Fruit fly (Drosophila melanogaster) whole organism, embryonic: Measurements from ENCODE around the gene CG10194.

Source experiments
- ATbp ChIP-seq: fragments of 200-800 bp; sonication (Bioruptor generic); optimal IDR thresholded peaks from 2 replicates; lab custom pipeline; 2017; ENCODE audit warnings: missing biosample characterization, mild to moderate bottlenecking, missing genetic modification characterization, missing genetic modification reagents
- Adf1 ChIP-seq: fragments of 200-800 bp; sonication (Bioruptor generic); IDR thresholded peaks from 2 replicates; pipeline ENCODE4 v1.3.6; 2022; ENCODE audit warnings: missing biosample characterization, missing genetic modification characterization
- Antp ChIP-seq: fragments of 200-800 bp; sonication (Bioruptor generic); optimal IDR thresholded peaks from 3 replicates; lab custom pipeline; 2016; ENCODE audit warnings: missing biosample characterization, missing genetic modification characterization
- Asciz ChIP-seq: fragments of 200-800 bp; sonication (Bioruptor generic); optimal IDR thresholded peaks from 2 replicates; lab custom pipeline; 2017; ENCODE audit warnings: missing biosample characterization, mild to moderate bottlenecking, missing genetic modification characterization, missing genetic modification reagents
- BEAF-32 ChIP-seq: fragments of 200-800 bp; sonication (Bioruptor generic); optimal IDR thresholded peaks from 3 replicates; lab custom pipeline; 2017; ENCODE audit warnings: missing biosample characterization, missing genetic modification characterization, mild to moderate bottlenecking, moderate library complexity, missing genetic modification reagents
- Bgb ChIP-seq: fragments of 200-800 bp; sonication (Bioruptor generic); IDR thresholded peaks from 2 replicates; pipeline ENCODE4 v1.3.6; 2022; ENCODE audit warnings: missing biosample characterization, missing genetic modification characterization; ENCODE audit not compliant: partially characterized antibody
- BtbVII ChIP-seq: fragments of 200-800 bp; sonication (Bioruptor generic); optimal IDR thresholded peaks from 3 replicates; lab custom pipeline; 2017; ENCODE audit warnings: missing biosample characterization, mild to moderate bottlenecking, missing genetic modification characterization
- CG10543 ChIP-seq: fragments of 200-800 bp; sonication (Bioruptor generic); optimal IDR thresholded peaks from 3 replicates; lab custom pipeline; 2017; ENCODE audit warnings: missing biosample characterization, mild to moderate bottlenecking, missing genetic modification characterization, moderate library complexity
- CG10654 ChIP-seq: fragments of 200-800 bp; sonication (Bioruptor generic); optimal IDR thresholded peaks from 2 replicates; lab custom pipeline; 2016; ENCODE audit warnings: missing biosample characterization, missing genetic modification characterization
- CG12236 ChIP-seq: fragments of 200-800 bp; sonication (Bioruptor generic); optimal IDR thresholded peaks from 2 replicates; lab custom pipeline; 2016; ENCODE audit warnings: missing biosample characterization, missing genetic modification characterization
- CG13123 ChIP-seq: fragments of 200-800 bp; sonication (Bioruptor generic); optimal IDR thresholded peaks from 2 replicates; lab custom pipeline; 2016; ENCODE audit warnings: missing biosample characterization, missing genetic modification characterization
- CG14441 ChIP-seq: fragments of 200-800 bp; sonication (Bioruptor generic); IDR thresholded peaks from 2 replicates; pipeline ENCODE4 v1.3.6; 2022; ENCODE audit warnings: missing biosample characterization, missing genetic modification characterization
- CG14667 ChIP-seq: fragments of 200-800 bp; sonication (Bioruptor generic); IDR thresholded peaks from 2 replicates; pipeline ENCODE4 v1.3.6; 2022; ENCODE audit warnings: missing biosample characterization, missing genetic modification characterization
- CG16815 ChIP-seq: fragments of 200-800 bp; sonication (Bioruptor generic); optimal IDR thresholded peaks from 3 replicates; lab custom pipeline; 2017; ENCODE audit warnings: missing biosample characterization, mild to moderate bottlenecking, missing genetic modification characterization
- CG16863 ChIP-seq: fragments of 200-800 bp; sonication (Bioruptor generic); optimal IDR thresholded peaks from 3 replicates; lab custom pipeline; 2016; ENCODE audit warnings: missing biosample characterization, missing genetic modification characterization
- CG17612 ChIP-seq: fragments of 200-800 bp; sonication (Bioruptor generic); IDR thresholded peaks from 2 replicates; pipeline ENCODE4 v1.3.6; 2022; ENCODE audit warnings: missing biosample characterization, missing genetic modification characterization
- CG32532 ChIP-seq: fragments of 200-800 bp; sonication (Bioruptor generic); IDR thresholded peaks from 2 replicates; pipeline ENCODE4 v1.3.6; 2022; ENCODE audit warnings: missing biosample characterization, missing genetic modification characterization
- CG34224 ChIP-seq: fragments of 200-800 bp; sonication (Bioruptor generic); IDR thresholded peaks from 3 replicates; pipeline ENCODE4 v1.3.6; 2022; ENCODE audit warnings: missing biosample characterization, missing genetic modification characterization; ENCODE audit not compliant: partially characterized antibody
- CG3995 ChIP-seq: fragments of 200-800 bp; sonication (Bioruptor generic); optimal IDR thresholded peaks from 3 replicates; lab custom pipeline; 2016; ENCODE audit warnings: missing biosample characterization, missing genetic modification characterization
- CG4328 ChIP-seq: fragments of 200-800 bp; sonication (Bioruptor generic); optimal IDR thresholded peaks from 3 replicates; lab custom pipeline; 2017; ENCODE audit warnings: missing biosample characterization, missing genetic modification reagents, missing genetic modification characterization
- CG4424 ChIP-seq: fragments of 200-800 bp; sonication (Bioruptor generic); optimal IDR thresholded peaks from 3 replicates; lab custom pipeline; 2016; ENCODE audit warnings: missing biosample characterization, missing genetic modification characterization
- CG4617 ChIP-seq: fragments of 200-800 bp; sonication (Bioruptor generic); optimal IDR thresholded peaks from 3 replicates; lab custom pipeline; 2016; ENCODE audit warnings: missing biosample characterization, missing genetic modification characterization, borderline replicate concordance
- CG8290 ChIP-seq, 3 experiments: fragments of 200-800 bp; sonication (Bioruptor generic); optimal IDR thresholded peaks; 2 replicates each; lab custom pipeline; 2016 to 2019; ENCODE audit warnings: missing biosample characterization in 3 of 3, missing genetic modification characterization in 3 of 3, mild to moderate bottlenecking in 2 of 3, moderate library complexity in 1 of 3
- CG8359 ChIP-seq: fragments of 200-800 bp; sonication (Bioruptor generic); optimal IDR thresholded peaks from 2 replicates; lab custom pipeline; 2017; ENCODE audit warnings: missing biosample characterization, mild to moderate bottlenecking, missing genetic modification characterization, borderline replicate concordance
- CG9437 ChIP-seq: fragments of 200-800 bp; sonication (Bioruptor generic); optimal IDR thresholded peaks from 2 replicates; lab custom pipeline; 2018; ENCODE audit warnings: missing biosample characterization, mild to moderate bottlenecking, missing genetic modification characterization
- CG9932 ChIP-seq: fragments of 200-800 bp; sonication (Bioruptor generic); IDR thresholded peaks from 2 replicates; pipeline ENCODE4 v1.3.6; 2022; ENCODE audit warnings: missing biosample characterization, missing genetic modification characterization
- D19A ChIP-seq: fragments of 200-800 bp; optimal IDR thresholded peaks from 3 replicates; lab custom pipeline; 2019; ENCODE audit warnings: missing biosample characterization, mild to moderate bottlenecking, missing genetic modification characterization, moderate library complexity
- Dip2 ChIP-seq: fragments of 200-800 bp; sonication (Bioruptor generic); IDR thresholded peaks from 2 replicates; pipeline ENCODE4 v1.3.6; 2022; ENCODE audit warnings: missing biosample characterization, missing genetic modification characterization
- Dll ChIP-seq: fragments of 200-800 bp; sonication (Bioruptor generic); IDR thresholded peaks from 4 replicates; pipeline ENCODE4 v1.3.6; 2022; ENCODE audit warnings: missing biosample characterization, missing genetic modification characterization; ENCODE audit not compliant: partially characterized antibody
- Doc3 ChIP-seq: fragments of 200-800 bp; sonication (Bioruptor generic); IDR thresholded peaks from 3 replicates; pipeline ENCODE4 v1.3.6; 2022; ENCODE audit warnings: missing biosample characterization, missing genetic modification characterization; ENCODE audit not compliant: partially characterized antibody
- Dref ChIP-seq: fragments of 200-800 bp; sonication (Bioruptor generic); IDR thresholded peaks from 2 replicates; pipeline ENCODE4 v1.3.6; 2022; ENCODE audit warnings: missing biosample characterization, missing genetic modification characterization
- E2f1 ChIP-seq: fragments of 200-800 bp; sonication (Bioruptor generic); IDR thresholded peaks from 2 replicates; pipeline ENCODE4 v1.3.6; 2022; ENCODE audit warnings: missing biosample characterization, missing genetic modification characterization
- Eip74EF ChIP-seq, 2 experiments: fragments of 200-800 bp in 1 of 2; fragments of >200 bp in 1 of 2; sonication (Bioruptor generic) in 1 of 2; optimal IDR thresholded peaks; 2 replicates each; lab custom pipeline; 2017 to 2019; ENCODE audit warnings: missing biosample characterization in 2 of 2, missing genetic modification characterization in 2 of 2, mild to moderate bottlenecking in 1 of 2, moderate library complexity in 1 of 2
- HLH4C ChIP-seq: fragments of 200-800 bp; sonication (Bioruptor generic); IDR thresholded peaks from 3 replicates; pipeline ENCODE4 v1.3.6; 2022; ENCODE audit warnings: missing biosample characterization, missing genetic modification characterization; ENCODE audit not compliant: partially characterized antibody
- MBD-R2 ChIP-seq: fragments of 200-800 bp; sonication (Bioruptor generic); IDR thresholded peaks from 2 replicates; pipeline ENCODE4 v1.3.6; 2022; ENCODE audit warnings: missing biosample characterization, missing genetic modification characterization
- Max ChIP-seq: fragments of 200-800 bp; sonication (Bioruptor generic); optimal IDR thresholded peaks from 2 replicates; lab custom pipeline; 2016; ENCODE audit warnings: missing biosample characterization, mild to moderate bottlenecking, missing genetic modification characterization
- Pdp1 ChIP-seq, 2 experiments: fragments of 200-800 bp; sonication (Bioruptor generic); optimal IDR thresholded peaks; 3 replicates each; lab custom pipeline; 2016; ENCODE audit warnings: missing biosample characterization in 2 of 2, missing genetic modification characterization in 2 of 2, mild to moderate bottlenecking in 1 of 2, moderate library complexity in 1 of 2
- abd-A ChIP-seq: fragments of 200-800 bp; sonication (Bioruptor generic); optimal IDR thresholded peaks from 3 replicates; lab custom pipeline; 2019; ENCODE audit warnings: missing biosample characterization, mild to moderate bottlenecking, missing genetic modification characterization, moderate library complexity
- ara ChIP-seq: fragments of 200-800 bp; sonication (Bioruptor generic); IDR thresholded peaks from 2 replicates; pipeline ENCODE4 v1.3.6; 2022; ENCODE audit warnings: missing biosample characterization, missing genetic modification characterization
- cad ChIP-seq: fragments of >200 bp; optimal IDR thresholded peaks from 2 replicates; lab custom pipeline; 2017; ENCODE audit warnings: missing biosample characterization, missing genetic modification characterization
- esg ChIP-seq: fragments of 200-800 bp; sonication (Bioruptor generic); conservative IDR thresholded peaks from 2 replicates; pipeline ENCODE4 v1.3.6; 2022; ENCODE audit warnings: missing biosample characterization, missing genetic modification characterization
- ind ChIP-seq: fragments of 200-800 bp; sonication (Bioruptor generic); optimal IDR thresholded peaks from 3 replicates; lab custom pipeline; 2016; ENCODE audit warnings: missing biosample characterization, missing genetic modification characterization
- kay ChIP-seq: fragments of 200-800 bp; sonication (Bioruptor generic); optimal IDR thresholded peaks from 2 replicates; lab custom pipeline; 2016; ENCODE audit warnings: missing biosample characterization, missing genetic modification characterization
- nmo ChIP-seq: fragments of 200-800 bp; sonication (Bioruptor generic); optimal IDR thresholded peaks from 2 replicates; lab custom pipeline; 2018; ENCODE audit warnings: missing biosample characterization, mild to moderate bottlenecking, missing genetic modification characterization, moderate library complexity
- peb ChIP-seq: fragments of 200-800 bp; sonication (Bioruptor generic); IDR thresholded peaks from 2 replicates; pipeline ENCODE4 v1.3.6; 2022; ENCODE audit warnings: missing biosample characterization, missing genetic modification characterization
- seq ChIP-seq: fragments of 200-800 bp; sonication (Bioruptor generic); IDR thresholded peaks from 2 replicates; pipeline ENCODE4 v1.3.6; 2022; ENCODE audit warnings: missing biosample characterization, missing genetic modification characterization
- sug ChIP-seq: fragments of 200-800 bp; optimal IDR thresholded peaks from 2 replicates; lab custom pipeline; 2019; ENCODE audit warnings: missing biosample characterization, mild to moderate bottlenecking, missing genetic modification characterization, moderate library complexity
- trem ChIP-seq: fragments of 200-800 bp; optimal IDR thresholded peaks from 3 replicates; lab custom pipeline; 2019; ENCODE audit warnings: missing biosample characterization, mild to moderate bottlenecking, missing genetic modification characterization, moderate library complexity
- wor ChIP-seq: fragments of 200-800 bp; sonication (Bioruptor generic); IDR thresholded peaks from 2 replicates; pipeline ENCODE4 v1.3.6; 2022; ENCODE audit warnings: missing biosample characterization, missing genetic modification characterization

Gene CG10194

DNA sequence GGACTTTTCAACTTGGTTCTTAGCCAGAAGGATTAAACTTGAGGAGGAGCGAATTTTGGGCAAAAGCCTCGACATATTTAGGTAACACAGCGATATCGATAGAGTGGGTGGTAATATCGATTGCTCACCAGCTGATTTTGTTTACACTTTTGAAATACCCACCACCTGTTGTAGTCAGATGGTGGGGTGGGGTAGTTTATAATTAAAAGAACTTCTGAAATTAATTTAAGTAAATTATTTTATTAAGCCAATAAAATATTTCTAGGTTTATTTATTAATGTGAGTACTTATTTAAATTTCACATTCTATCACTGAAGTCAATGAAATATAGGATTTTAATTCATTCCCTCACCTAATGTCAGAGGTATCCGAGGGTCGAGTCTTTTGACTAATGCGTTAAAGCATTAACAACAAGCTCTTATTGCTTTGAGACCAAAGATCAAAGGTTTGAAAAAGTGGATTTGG lies at the start of gene CG10194, which contains the start of gene CG18094 (continued):
- TF ChIP-seq CG14667 (GFP tag; lab: Robert Waterston, UW) (no peak), Dref (peak; percentile 74), CG16815 (GFP tag; lab: Kevin White, UChicago) (peak; percentile 14), BtbVII (GFP tag; lab: Kevin White, UChicago) (no peak), ara (GFP tag; lab: Robert Waterston, UW) (no peak), CG14441 (GFP tag; lab: Robert Waterston, UW) (peak; percentile 30; the same call in 1 of the 2 replicates), D19A (tag; lab: Kevin White, UChicago) (peak; percentile 41), ind (GFP tag; lab: Kevin White, UChicago) (peak; percentile 55), CG12236 (GFP tag; lab: Kevin White, UChicago) (no peak), seq (GFP tag; lab: Robert Waterston, UW) (peak; percentile 55; the same call in 1 of the 2 replicates), Antp (GFP tag; lab: Kevin White, UChicago) (no peak), sug (no peak), Adf1 (GFP tag; lab: Robert Waterston, UW) (0 out of 2 replicates have a peak, but pooled peaks have one; percentile 18), CG16863 (no peak), Bgb (GFP tag; lab: Robert Waterston, UW) (peak; percentile 66; the same call in 1 of the 2 replicates), CG9437 (GFP tag; lab: Kevin White, UChicago) (peak; percentile 28), CG4328 (GFP tag; lab: Kevin White, UChicago) (no peak), Eip74EF (GFP tag; optimal IDR thresholded peaks at IDR 0.05; lab: Kevin White, UChicago) (peak in 1 of 2 experiments; percentile 16), esg (GFP tag; lab: Robert Waterston, UW) (0 out of 2 replicates have a peak, but pooled peaks have one; percentile 32), CG17612 (GFP tag; lab: Robert Waterston, UW) (no peak), CG32532 (GFP tag; lab: Robert Waterston, UW) (peak; percentile 74; the same call in 1 of the 2 replicates), CG8290 (GFP tag; optimal IDR thresholded peaks at IDR 0.05; lab: Kevin White, UChicago) (no peak), CG8290 (tag; optimal IDR thresholded peaks at IDR 0.05; lab: Kevin White, UChicago) (no peak), kay (peak; percentile 2), cad (GFP tag; lab: Kevin White, UChicago) (no peak), Max (GFP tag; lab: Kevin White, UChicago) (peak; percentile 17), CG10543 (GFP tag; lab: Kevin White, UChicago) (no peak), CG9932 (GFP tag; lab: Robert Waterston, UW) (peak; percentile 49; the same call in 1 of the 2 replicates), nmo (GFP tag; lab: Kevin White, UChicago) (peak; percentile 47), CG10654 (peak; percentile 16), ATbp (no peak), CG4617 (peak; percentile 22), Asciz (GFP tag; lab: Kevin White, UChicago) (peak; percentile 32), trem (peak; percentile 17), CG3995 (no peak), BEAF-32 (peak; percentile 66), HLH4C (GFP tag; lab: Robert Waterston, UW) (peak; percentile 66), E2f1 (GFP tag; lab: Robert Waterston, UW) (0 out of 2 replicates have a peak, but pooled peaks have one; percentile 24), wor (GFP tag; lab: Robert Waterston, UW) (no peak), Doc3 (GFP tag; lab: Robert Waterston, UW) (peak; percentile 63), Dip2 (GFP tag; lab: Robert Waterston, UW) (no peak), peb (no peak), CG8359 (GFP tag; lab: Kevin White, UChicago) (no peak), Pdp1 (GFP tag; optimal IDR thresholded peaks at IDR 0.05; lab: Kevin White, UChicago) (peak; percentile 2 to 81), abd-A (tag; lab: Kevin White, UChicago) (no peak), CG34224 (GFP tag; lab: Robert Waterston, UW) (peak; percentile 78), Dll (GFP tag; lab: Robert Waterston, UW) (peak; percentile 72), CG4424 (GFP tag; lab: Kevin White, UChicago) (peak; percentile 16), MBD-R2 (GFP tag; lab: Robert Waterston, UW) (peak; percentile 91), CG13123 (no peak)
